Worm (Caenorhabditis elegans) whole organism, L4 larva: ENCODE data around the gene eif-2A.

ENCODE experiments used
- aly-2 ChIP-seq: sonication (generic microtip); optimal IDR thresholded peaks from 2 replicates; lab custom pipeline; 2018; ENCODE audit warnings: missing biosample characterization, missing genetic modification characterization
- ceh-28 ChIP-seq: fragments of 150-350 bp; optimal IDR thresholded peaks from 2 replicates; lab custom pipeline; 2014; ENCODE audit warnings: missing biosample characterization, missing genetic modification reagents, missing genetic modification characterization
- ces-1 ChIP-seq: fragments of 150-350 bp; sonication (generic microtip); optimal IDR thresholded peaks from 4 replicates; lab custom pipeline; 2014; ENCODE audit warnings: missing biosample characterization, missing genetic modification reagents, missing genetic modification characterization
- ctbp-1 ChIP-seq: fragments of 200-800 bp; sonication (Bioruptor generic); IDR thresholded peaks from 2 replicates; pipeline ENCODE4 v1.3.6; 2022; ENCODE audit warnings: missing genetic modification reagents, missing genetic modification characterization, missing compliant biosample characterization
- dmd-6 ChIP-seq: fragments of 200-800 bp; sonication (Bioruptor generic); IDR thresholded peaks from 2 replicates; pipeline ENCODE4 v1.3.6; 2022; ENCODE audit warnings: missing genetic modification reagents, missing genetic modification characterization, missing compliant biosample characterization
- dmd-9 ChIP-seq: fragments of 200-800 bp; sonication (Bioruptor generic); IDR thresholded peaks from 2 replicates; pipeline ENCODE4 v1.3.6; 2022; ENCODE audit warnings: missing genetic modification reagents, missing genetic modification characterization, missing compliant biosample characterization
- fkh-10 ChIP-seq: fragments of 150-350 bp; optimal IDR thresholded peaks from 2 replicates; lab custom pipeline; 2014; ENCODE audit warnings: missing biosample characterization, missing genetic modification reagents, missing genetic modification characterization
- mdl-1 ChIP-seq, 2 experiments: fragments of 150-350 bp in 1 of 2; sonication (generic microtip) in 1 of 2; optimal IDR thresholded peaks; 2 replicates each; lab custom pipeline; 2014 to 2017; ENCODE audit warnings: missing biosample characterization in 2 of 2, missing genetic modification characterization in 2 of 2
- mep-1 ChIP-seq: fragments of 150-350 bp; sonication (generic microtip); optimal IDR thresholded peaks from 3 replicates; lab custom pipeline; 2014; ENCODE audit warnings: missing biosample characterization, missing genetic modification characterization
- nhr-111 ChIP-seq: fragments of 200-800 bp; sonication (Bioruptor generic); optimal IDR thresholded peaks from 2 replicates; lab custom pipeline; 2018; ENCODE audit warnings: mild to moderate bottlenecking, missing genetic modification characterization, missing compliant biosample characterization
- nhr-25 ChIP-seq: sonication (generic microtip); optimal IDR thresholded peaks from 2 replicates; lab custom pipeline; 2017; ENCODE audit warnings: missing genetic modification characterization, mild to moderate bottlenecking, missing compliant biosample characterization, antibody characterized with exemption, moderate library complexity, borderline replicate concordance; ENCODE audit not compliant: insufficient read depth
- nhr-28 ChIP-seq: fragments of 150-350 bp; optimal IDR thresholded peaks from 2 replicates; lab custom pipeline; 2014; ENCODE audit warnings: missing biosample characterization, missing genetic modification characterization
- set-16 ChIP-seq: fragments of 200-800 bp; sonication (Bioruptor generic); IDR thresholded peaks from 2 replicates; pipeline ENCODE4 v1.3.6; 2022; ENCODE audit warnings: missing genetic modification reagents, missing genetic modification characterization, missing compliant biosample characterization
- skn-1 ChIP-seq: fragments of 150-350 bp; optimal IDR thresholded peaks from 2 replicates; lab custom pipeline; 2014; ENCODE audit warnings: missing biosample characterization, missing genetic modification characterization

- TF ChIP-seq ceh-28 (tag; lab: Kevin White, UChicago) = no peak
- TF ChIP-seq nhr-25 (tag; lab: Kevin White, UChicago) = no peak
- no peak for TF ChIP-seq nhr-111
- TF ChIP-seq fkh-10 (GFP tag; lab: Kevin White, UChicago) = no peak
- no peak for TF ChIP-seq mdl-1 (tag; optimal IDR thresholded peaks at IDR 0.05; lab: Kevin White, UChicago)
- TF ChIP-seq mep-1 (tag; lab: Kevin White, UChicago) = no peak
- TF ChIP-seq skn-1 = no peak
- no peak for TF ChIP-seq set-16 (GFP tag; lab: Robert Waterston, UW)
- no peak for TF ChIP-seq ctbp-1 (GFP tag; lab: Robert Waterston, UW)
- no peak for TF ChIP-seq nhr-28 (tag; lab: Kevin White, UChicago)
- TF ChIP-seq ces-1 = no peak
- no peak for TF ChIP-seq aly-2 (tag; lab: Kevin White, UChicago)
- no peak for TF ChIP-seq dmd-6 (GFP tag; lab: Robert Waterston, UW)
- TF ChIP-seq dmd-9 (GFP tag; lab: Robert Waterston, UW) = no peak
Observed at ce11 chrII:10373016-10373415, 43.6 kb upstream of the eif-2A start.
